Worm (Caenorhabditis elegans): ENCODE data around the gene ani-1.

ani-1 gene

DNA sequence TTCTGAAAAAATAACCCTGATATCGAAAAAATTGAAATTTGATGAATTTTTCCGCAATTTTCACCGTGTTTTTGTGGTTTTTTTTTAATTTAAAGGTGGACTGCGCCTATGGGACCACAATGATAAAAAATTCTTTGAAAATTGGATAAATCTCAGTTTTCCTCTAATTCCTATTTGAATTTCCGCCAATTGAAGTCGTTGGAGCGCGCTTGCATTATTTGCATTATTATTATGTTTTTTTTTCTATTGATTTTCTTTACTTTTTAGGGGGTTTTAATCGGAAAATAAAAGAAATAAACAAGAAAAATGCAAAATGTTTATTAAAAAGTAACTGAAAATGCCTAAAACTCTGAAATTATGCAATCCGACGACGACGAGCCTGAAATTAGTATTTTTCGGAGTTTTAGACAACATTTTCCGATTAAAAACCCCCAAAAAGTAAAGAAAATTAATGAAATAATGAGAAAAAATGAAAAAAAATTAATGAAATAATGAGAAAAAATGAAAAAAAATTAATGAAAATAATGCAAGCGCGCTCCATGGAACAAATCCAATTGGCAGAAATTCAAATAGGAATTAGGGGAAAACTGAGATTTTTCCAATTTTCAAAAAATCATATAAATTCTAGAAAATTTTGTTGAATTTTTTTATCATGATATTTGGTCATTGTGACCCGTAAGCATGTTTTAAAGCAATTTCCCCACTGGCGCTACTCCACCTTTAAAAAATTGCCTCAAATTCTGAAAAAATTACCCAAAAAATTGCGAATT is 2.7 kb upstream of the ani-1 start:
- TF ChIP-seq hmg-1.1 (GFP tag; IDR thresholded peaks at IDR 0.05): no peak
- TF ChIP-seq gei-8 (GFP tag; optimal IDR thresholded peaks at IDR 0.05): no peak
- TF ChIP-seq nhr-41 (GFP tag; IDR thresholded peaks at IDR 0.05): no peak
- no peak for TF ChIP-seq Y105C5A.15 (GFP tag; IDR thresholded peaks at IDR 0.05)
- TF ChIP-seq ceh-82 (tag; optimal IDR thresholded peaks at IDR 0.05): no peak
- TF ChIP-seq F49E8.2 (tag; optimal IDR thresholded peaks at IDR 0.05; ENCODE audit: borderline replicate concordance): no peak
- TF ChIP-seq zag-1 (tag; optimal IDR thresholded peaks at IDR 0.05): no peak
- TF ChIP-seq nhr-102 (tag; optimal IDR thresholded peaks at IDR 0.05): no peak
- peak; percentile 67 for TF ChIP-seq lin-38 (GFP tag; IDR thresholded peaks at IDR 0.05)
- no peak for TF ChIP-seq snpc-1.2 (GFP tag; IDR thresholded peaks at IDR 0.05)
- peak; percentile 49 for TF ChIP-seq aha-1 (tag)
- TF ChIP-seq aly-2 (tag; optimal IDR thresholded peaks at IDR 0.05): no peak
- no peak for TF ChIP-seq ceh-20 (GFP tag; IDR thresholded peaks at IDR 0.05)
- peak in 1 of 2 experiments; percentile 33 for TF ChIP-seq lsy-2 (tag; optimal IDR thresholded peaks at IDR 0.05)
- no peak for TF ChIP-seq zfp-2 (tag; optimal IDR thresholded peaks at IDR 0.05)
- TF ChIP-seq D1046.2 (GFP tag; IDR thresholded peaks at IDR 0.05): no peak
- TF ChIP-seq arid-1 (GFP tag; conservative IDR thresholded peaks at IDR 0.05): no peak
- TF ChIP-seq mes-2 (tag; optimal IDR thresholded peaks at IDR 0.05; ENCODE audit: poor library complexity, severe bottlenecking): peak; percentile 47
- TF ChIP-seq nhr-10 (tag; optimal IDR thresholded peaks at IDR 0.05): no peak
- TF ChIP-seq R02D3.7 (tag; optimal IDR thresholded peaks at IDR 0.05): no peak
- TF ChIP-seq nhr-111 (GFP tag; optimal IDR thresholded peaks at IDR 0.05): no peak
- TF ChIP-seq lim-7 (GFP tag; IDR thresholded peaks at IDR 0.05): no peak
- no peak for TF ChIP-seq mep-1 (tag; optimal IDR thresholded peaks at IDR 0.05)
- TF ChIP-seq daf-12 (tag; optimal IDR thresholded peaks at IDR 0.05): no peak

DNA sequence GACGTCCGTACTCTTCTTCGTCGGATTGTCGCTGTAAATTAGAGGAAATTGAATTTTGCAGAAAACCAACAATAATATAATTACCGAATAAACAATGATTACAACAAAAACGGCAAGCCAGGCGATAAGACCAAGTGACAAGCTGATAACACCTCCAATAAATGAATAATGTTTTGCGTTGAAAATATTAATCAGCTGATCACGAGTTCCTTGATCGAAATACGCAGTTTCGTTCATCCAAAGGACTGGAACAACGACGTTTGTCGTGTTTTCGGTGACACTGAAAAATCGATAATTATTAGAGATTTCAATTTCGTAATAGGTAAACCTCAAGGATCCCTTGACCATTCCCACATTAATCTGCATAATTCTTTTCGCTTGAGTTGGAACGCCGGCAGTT is 610 bp upstream of the ani-1 start:
- TF ChIP-seq pqm-1 (tag; optimal IDR thresholded peaks at IDR 0.05): peak; percentile 75
- TF ChIP-seq dmd-6 (GFP tag; IDR thresholded peaks at IDR 0.05): peak; percentile 31
- TF ChIP-seq daf-16 (GFP tag; optimal IDR thresholded peaks at IDR 0.05): no peak
- peak; percentile 75 for TF ChIP-seq daf-16 (tag; optimal IDR thresholded peaks at IDR 0.05)
- peak; percentile 32 for TF ChIP-seq nhr-28 (tag; optimal IDR thresholded peaks at IDR 0.05)
- peak; percentile 44 for TF ChIP-seq php-3 (GFP tag; IDR thresholded peaks at IDR 0.05)
- peak; percentile 62 for TF ChIP-seq ceh-28 (tag; optimal IDR thresholded peaks at IDR 0.05)
- no peak for TF ChIP-seq lsy-2 (tag; optimal IDR thresholded peaks at IDR 0.05)
- no peak for TF ChIP-seq F49E8.2 (tag; optimal IDR thresholded peaks at IDR 0.05; ENCODE audit: borderline replicate concordance)
- TF ChIP-seq mes-2 (tag; optimal IDR thresholded peaks at IDR 0.05; ENCODE audit: poor library complexity, severe bottlenecking): peak; percentile 19
- TF ChIP-seq hlh-30 (tag; optimal IDR thresholded peaks at IDR 0.05; ENCODE audit: insufficient read depth): peak; percentile 2
- TF ChIP-seq aha-1 (tag): peak; percentile 89
- TF ChIP-seq ceh-62 (tag; optimal IDR thresholded peaks at IDR 0.05): no peak
- TF ChIP-seq dve-1 (tag; optimal IDR thresholded peaks at IDR 0.05; ENCODE audit: insufficient read depth): peak; percentile 29

DNA sequence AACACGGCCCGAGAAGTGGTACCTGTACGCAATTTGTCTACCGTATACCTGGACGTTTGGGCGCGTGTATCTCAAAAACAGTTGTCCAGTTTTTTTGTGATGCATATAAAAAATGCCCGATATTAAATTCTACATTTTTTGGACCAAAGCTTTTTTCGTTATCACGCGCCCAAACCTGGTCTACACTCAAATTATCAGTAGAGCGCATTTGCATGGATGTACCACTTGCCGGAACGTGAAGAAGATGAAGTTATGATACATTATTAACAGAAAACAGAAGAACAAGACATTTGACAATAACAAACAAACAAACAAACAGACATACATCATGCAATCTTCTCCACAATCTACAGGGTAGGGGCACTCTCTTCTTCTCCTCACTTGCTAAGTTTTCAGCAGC is 5.6 kb downstream of the ani-1 start:
- TF ChIP-seq lin-38 (GFP tag; IDR thresholded peaks at IDR 0.05) (peak; percentile 64), hlh-30 (tag; optimal IDR thresholded peaks at IDR 0.05; ENCODE audit: insufficient read depth) (peak; percentile 23)

DNA sequence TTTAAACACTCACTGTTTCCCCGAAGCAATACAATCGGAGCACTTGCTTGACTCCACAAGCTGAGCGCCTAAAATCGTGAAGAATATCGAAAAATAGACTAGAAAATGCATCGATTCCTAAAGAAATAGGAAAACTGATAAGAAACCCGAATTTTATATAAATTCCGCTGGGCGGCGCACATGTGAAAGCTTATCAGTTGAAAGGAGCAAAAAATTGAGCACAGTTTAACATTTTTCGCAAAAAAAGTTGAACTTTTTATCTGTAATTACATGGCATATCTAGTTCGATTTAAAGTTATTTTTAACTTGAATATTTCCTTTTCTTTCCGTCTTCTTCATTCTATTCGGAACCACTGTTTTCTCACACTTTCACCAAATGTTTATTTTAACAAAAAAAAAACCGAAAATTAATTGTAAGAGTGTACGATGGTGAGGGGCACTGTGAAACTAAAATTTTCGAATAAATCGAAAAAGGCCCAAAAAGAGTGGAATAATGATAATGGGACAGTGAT is 7.1 kb downstream of the ani-1 start, which contains the start of gene Y49E10.18:
Y49E10.18 (minus strand) TSS at position 116 of the 512 bp plus-strand sequence.
- TF ChIP-seq spr-3 (GFP tag; optimal IDR thresholded peaks at IDR 0.05) (no peak), skn-1 (tag; optimal IDR thresholded peaks at IDR 0.05) (no peak), nhr-28 (tag; optimal IDR thresholded peaks at IDR 0.05) (peak; percentile 53), unc-62 (GFP tag; optimal IDR thresholded peaks at IDR 0.05 in 1 of 2) (peak in 1 of 2 experiments; percentile 92), unc-62 (tag; optimal IDR thresholded peaks at IDR 0.05) (no peak), lin-38 (GFP tag; IDR thresholded peaks at IDR 0.05) (peak; percentile 20; the same call in 1 of the 2 replicates), mes-2 (tag; optimal IDR thresholded peaks at IDR 0.05; ENCODE audit: poor library complexity, severe bottlenecking) (no peak), mxl-3 (GFP tag; optimal IDR thresholded peaks at IDR 0.05) (peak; percentile 1), daf-16 (GFP tag; optimal IDR thresholded peaks at IDR 0.05) (no peak), daf-16 (tag; optimal IDR thresholded peaks at IDR 0.05) (peak; percentile 43), hlh-11 (tag; optimal IDR thresholded peaks at IDR 0.05) (peak; percentile 21), dve-1 (tag; optimal IDR thresholded peaks at IDR 0.05; ENCODE audit: insufficient read depth) (peak; percentile 53), dmd-6 (GFP tag; IDR thresholded peaks at IDR 0.05) (peak; percentile 78), daf-12 (tag; optimal IDR thresholded peaks at IDR 0.05) (no peak), mdl-1 (tag; optimal IDR thresholded peaks at IDR 0.05) (peak in 1 of 2 experiments; percentile 49), mep-1 (tag; optimal IDR thresholded peaks at IDR 0.05) (peak; percentile 13), fos-1 (tag; optimal IDR thresholded peaks at IDR 0.05) (no peak), lin-29 (GFP tag; IDR thresholded peaks at IDR 0.05) (no peak), ceh-28 (tag; optimal IDR thresholded peaks at IDR 0.05) (no peak), pqm-1 (tag; optimal IDR thresholded peaks at IDR 0.05) (peak; percentile 82)
